Worm (Caenorhabditis elegans) whole organism, mixed stage, embryonic: Measurements from ENCODE around the gene orc-2.

Source experiments
- M03D4.4 ChIP-seq: sonication (generic microtip); optimal IDR thresholded peaks from 2 replicates; lab custom pipeline; 2017; ENCODE audit warnings: mild to moderate bottlenecking, missing genetic modification characterization, missing compliant biosample characterization
- ceh-83 ChIP-seq: fragments of 200-800 bp; sonication (Bioruptor generic); optimal IDR thresholded peaks from 2 replicates; lab custom pipeline; 2018; ENCODE audit warnings: mild to moderate bottlenecking, missing genetic modification characterization, missing compliant biosample characterization
- elt-3 ChIP-seq: fragments of 150-350 bp; optimal IDR thresholded peaks from 2 replicates; lab custom pipeline; 2014; ENCODE audit warnings: missing biosample characterization, missing genetic modification characterization
- flh-1 ChIP-seq: fragments of 200-800 bp; sonication (Bioruptor generic); optimal IDR thresholded peaks from 2 replicates; lab custom pipeline; 2018; ENCODE audit warnings: mild to moderate bottlenecking, missing genetic modification characterization, moderate library complexity, missing compliant biosample characterization
- mls-2 ChIP-seq: sonication (generic microtip); optimal IDR thresholded peaks from 2 replicates; lab custom pipeline; 2016; ENCODE audit warnings: mild to moderate bottlenecking, missing genetic modification characterization, moderate library complexity, missing compliant biosample characterization
- nhr-237 ChIP-seq: fragments of 150-350 bp; optimal IDR thresholded peaks from 2 replicates; lab custom pipeline; 2014; ENCODE audit warnings: missing biosample characterization, missing genetic modification characterization
- nhr-28 ChIP-seq: fragments of 150-350 bp; optimal IDR thresholded peaks from 2 replicates; lab custom pipeline; 2014; ENCODE audit warnings: missing biosample characterization, missing genetic modification characterization
- nhr-76 ChIP-seq: sonication (generic microtip); optimal IDR thresholded peaks from 2 replicates; lab custom pipeline; 2017; ENCODE audit warnings: missing biosample characterization, missing genetic modification characterization
- unc-39 ChIP-seq: fragments of 150-350 bp; optimal IDR thresholded peaks from 2 replicates; lab custom pipeline; 2014; ENCODE audit warnings: missing biosample characterization, missing genetic modification characterization
- unc-62 ChIP-seq: fragments of 150-350 bp; optimal IDR thresholded peaks from 2 replicates; lab custom pipeline; 2014; ENCODE audit warnings: missing biosample characterization, missing genetic modification reagents, missing genetic modification characterization

DNA sequence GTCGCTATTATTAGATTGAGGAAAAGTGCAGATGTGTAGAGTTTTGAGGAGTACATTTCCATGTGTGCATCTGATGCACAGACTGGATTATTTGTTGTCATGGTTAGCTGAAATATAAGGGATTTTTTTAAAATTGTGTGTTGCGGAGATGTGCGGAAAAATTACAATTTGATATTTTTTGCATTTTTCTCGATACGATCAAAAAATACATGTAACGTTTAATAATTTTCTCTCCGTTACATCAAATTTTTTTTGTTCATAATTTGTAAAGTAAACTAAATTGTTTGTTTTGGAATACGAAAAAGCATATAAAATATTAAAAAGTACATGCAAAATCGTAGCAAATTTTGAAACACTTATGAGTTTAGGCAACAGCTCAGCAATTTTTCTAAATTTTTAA lies 36.5 kb downstream of the orc-2 start, which contains the start of gene sra-11:
- TF ChIP-seq ceh-83 (GFP tag; lab: Kevin White, UChicago) (no peak), elt-3 (tag; lab: Kevin White, UChicago) (no peak), unc-62 (GFP tag; lab: Kevin White, UChicago) (no peak), M03D4.4 (no peak), nhr-76 (tag; lab: Kevin White, UChicago) (no peak), nhr-237 (tag; lab: Kevin White, UChicago) (no peak), unc-39 (tag; lab: Kevin White, UChicago) (no peak), nhr-28 (tag; lab: Kevin White, UChicago) (no peak), flh-1 (GFP tag; lab: Kevin White, UChicago) (no peak), mls-2 (no peak)
